Worm (Caenorhabditis elegans): ENCODE results near the gene mak-1.

ce11 chrII:8738955-8739354, 4.9 kb upstream of the mak-1 start:
- TF ChIP-seq nhr-76 (tag; optimal IDR thresholded peaks at IDR 0.05) = no peak
- no peak for TF ChIP-seq nhr-28 (tag; optimal IDR thresholded peaks at IDR 0.05)
- no peak for TF ChIP-seq snpc-4 (tag; optimal IDR thresholded peaks at IDR 0.05)
- TF ChIP-seq ama-1 (optimal IDR thresholded peaks at IDR 0.05) = no peak
- TF ChIP-seq nhr-90 (tag; optimal IDR thresholded peaks at IDR 0.05; ENCODE audit: poor library complexity) = no peak
- no peak for TF ChIP-seq sox-4 (tag; optimal IDR thresholded peaks at IDR 0.05)
- TF ChIP-seq unc-62 (GFP tag; optimal IDR thresholded peaks at IDR 0.05) = no peak
- TF ChIP-seq alr-1 (tag; optimal IDR thresholded peaks at IDR 0.05; ENCODE audit: borderline replicate concordance) = no peak
- TF ChIP-seq nhr-77 (tag; optimal IDR thresholded peaks at IDR 0.05) = no peak
